Worm (Caenorhabditis elegans): ENCODE data around the gene F53C3.6.

Gene F53C3.6

DNA sequence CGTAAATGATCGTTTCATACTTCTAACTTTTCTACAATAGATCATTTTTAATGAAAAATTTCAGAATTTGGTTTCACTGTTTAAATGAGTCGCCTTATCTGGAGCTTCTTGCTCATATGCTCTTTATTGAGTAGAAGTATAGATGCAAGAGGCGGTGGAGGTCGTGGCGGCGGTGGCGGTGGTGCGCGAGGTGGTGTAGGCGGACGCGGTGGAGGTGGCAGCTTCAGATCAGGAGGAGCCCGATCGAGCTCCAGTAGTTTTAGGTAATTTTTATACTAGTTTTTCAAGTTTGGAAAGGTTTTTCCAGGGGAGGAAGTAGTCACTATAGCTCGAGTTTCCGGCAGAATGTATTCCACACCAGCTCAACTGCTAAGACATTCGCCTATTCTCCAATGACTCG, 4.9 kb downstream of the F53C3.6 start, which contains the start of gene F53C3.3:
TSS of gene F53C3.3 (plus strand) at position 59 of the 400 bp plus-strand sequence.
- peak; percentile 52; the same call in 1 of the 2 replicates for TF ChIP-seq egrh-3 (GFP tag; IDR thresholded peaks at IDR 0.05)
- TF ChIP-seq egl-18 (GFP tag; IDR thresholded peaks at IDR 0.05): no peak

DNA sequence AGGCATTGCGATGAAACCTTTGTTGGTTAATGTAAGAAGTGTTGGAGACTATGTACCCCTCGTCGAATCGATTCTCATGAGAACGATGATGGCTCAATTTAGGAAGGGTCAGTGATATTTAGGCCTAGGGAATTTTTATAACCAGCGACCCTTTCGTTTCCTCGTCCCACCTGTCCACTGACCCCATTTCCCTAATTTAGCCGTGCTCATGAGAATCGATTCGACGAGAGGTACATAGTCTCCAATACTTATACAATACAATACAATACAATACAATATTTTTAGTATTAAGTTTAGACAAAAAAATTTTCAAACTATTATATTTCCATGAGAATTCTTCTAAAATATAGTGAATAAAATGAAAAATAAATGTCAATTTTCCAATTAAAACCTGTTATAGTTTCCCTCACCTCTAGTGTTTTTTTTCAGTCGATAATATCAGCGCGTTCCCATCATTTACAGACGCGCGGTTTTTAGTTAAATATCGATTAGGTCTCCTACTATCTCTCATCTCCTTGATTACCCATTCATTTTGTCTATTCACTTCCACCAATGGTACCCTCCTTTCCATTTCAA, 8.8 kb downstream of the F53C3.6 start, which contains the start of the genes F53C3.11 and fbxb-103:
TSS of gene F53C3.11 (minus strand) at position 101 of the 576 bp plus-strand sequence.
TSS of gene fbxb-103 (plus strand) at position 526 of the 576 bp plus-strand sequence.
- TF ChIP-seq tbx-9 (tag; optimal IDR thresholded peaks at IDR 0.05; ENCODE audit: borderline replicate concordance): no peak
- no peak for TF ChIP-seq nfyb-1 (GFP tag; IDR thresholded peaks at IDR 0.05)
- no peak for TF ChIP-seq C06A6.2 (GFP tag; conservative IDR thresholded peaks at IDR 0.05)
- TF ChIP-seq zim-3 (tag; optimal IDR thresholded peaks at IDR 0.05): no peak
- no peak for TF ChIP-seq nhr-27 (tag; optimal IDR thresholded peaks at IDR 0.05)
- TF ChIP-seq Y53F4B.3 (GFP tag; IDR thresholded peaks at IDR 0.05): no peak
- no peak for TF ChIP-seq ztf-26 (tag; optimal IDR thresholded peaks at IDR 0.05)
- no peak for TF ChIP-seq F57C9.4 (tag; optimal IDR thresholded peaks at IDR 0.05)
- no peak for TF ChIP-seq hlh-26 (GFP tag; conservative IDR thresholded peaks at IDR 0.05)
- no peak for TF ChIP-seq K11D2.4 (GFP tag; IDR thresholded peaks at IDR 0.05)
- TF ChIP-seq ceh-27 (GFP tag; optimal IDR thresholded peaks at IDR 0.05): no peak
- no peak for TF ChIP-seq F39B2.1 (GFP tag; IDR thresholded peaks at IDR 0.05)

DNA sequence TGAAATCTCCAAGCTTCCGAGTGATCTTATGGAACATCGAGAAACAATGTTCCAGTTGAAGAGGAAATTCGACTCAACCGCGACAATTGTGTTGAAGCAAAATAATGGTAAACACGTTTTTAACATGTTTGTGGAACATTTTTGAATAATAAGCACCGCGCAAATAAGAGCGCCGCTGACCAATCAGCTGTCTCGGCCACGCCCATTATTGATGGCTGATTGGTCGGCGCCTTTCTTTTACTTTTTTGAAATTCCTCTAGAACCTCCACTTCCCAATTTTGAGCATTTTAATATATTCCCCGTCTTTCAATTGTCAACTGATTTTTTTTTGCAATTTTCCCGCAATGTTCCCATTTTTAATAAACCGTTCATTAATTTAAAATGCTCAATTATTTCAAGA, 10.2 kb downstream of the F53C3.6 start:
- 0 out of 2 replicates have a peak, but pooled peaks have one; percentile 54 for TF ChIP-seq nfyb-1 (GFP tag; IDR thresholded peaks at IDR 0.05)
- TF ChIP-seq mxl-1 (tag; optimal IDR thresholded peaks at IDR 0.05): no peak

- TF ChIP-seq F57C9.4 (tag; optimal IDR thresholded peaks at IDR 0.05) (no peak), hmg-20 (GFP tag; IDR thresholded peaks at IDR 0.05) (no peak), ceh-79 (tag; optimal IDR thresholded peaks at IDR 0.05) (no peak), ztf-25 (GFP tag; IDR thresholded peaks at IDR 0.05) (no peak), aptf-2 (GFP tag; conservative IDR thresholded peaks at IDR 0.05) (no peak), egl-18 (GFP tag; IDR thresholded peaks at IDR 0.05) (no peak), dpff-1 (tag; optimal IDR thresholded peaks at IDR 0.05) (no peak), ztf-18 (tag; optimal IDR thresholded peaks at IDR 0.05) (no peak), him-1 (tag; optimal IDR thresholded peaks at IDR 0.05) (no peak), tbp1 (GFP tag; optimal IDR thresholded peaks at IDR 0.05) (no peak)
These were observed 11.4 kb downstream of the F53C3.6 start for ce11 chrII:3909301-3909700.

DNA sequence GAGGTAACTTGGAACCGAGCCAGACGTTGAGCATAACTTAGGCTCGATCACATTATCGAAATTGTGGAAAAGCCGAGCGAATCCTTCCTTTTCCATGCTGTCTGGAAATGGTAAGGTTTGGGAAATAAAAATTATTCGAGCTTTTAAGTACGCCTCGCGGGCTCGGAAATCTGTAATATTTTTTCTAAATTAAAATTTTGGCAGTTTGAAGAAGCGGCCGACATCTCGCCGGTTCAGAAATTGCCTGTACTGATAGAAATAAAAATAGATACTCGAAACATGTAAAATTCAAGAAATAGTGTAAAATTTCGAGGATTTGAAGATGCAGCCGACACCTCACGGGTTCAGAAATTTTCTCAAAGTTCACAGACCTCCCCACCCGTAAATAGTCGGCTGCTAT, 12.8 kb downstream of the F53C3.6 start, which contains the start of gene bcmo-2:
TSS of gene bcmo-2 (minus strand) at position 101 of the 400 bp plus-strand sequence.
- TF ChIP-seq dox-1 (GFP tag; IDR thresholded peaks at IDR 0.05): no peak
- TF ChIP-seq egl-44 (GFP tag; IDR thresholded peaks at IDR 0.05): no peak
- TF ChIP-seq unc-62 (GFP tag; optimal IDR thresholded peaks at IDR 0.05): no peak
- no peak for TF ChIP-seq ztf-22 (GFP tag; optimal IDR thresholded peaks at IDR 0.05)
- no peak for TF ChIP-seq somi-1 (GFP tag; optimal IDR thresholded peaks at IDR 0.05)
- no peak for TF ChIP-seq snpc-4 (GFP tag; optimal IDR thresholded peaks at IDR 0.05)
- peak in 2 of 4 experiments; percentile 1 to 35 for TF ChIP-seq snpc-4 (tag; optimal IDR thresholded peaks at IDR 0.05)

- no peak for TF ChIP-seq nfya-2 (GFP tag; IDR thresholded peaks at IDR 0.05)
- TF ChIP-seq F39B2.1 (GFP tag; IDR thresholded peaks at IDR 0.05): no peak
- TF ChIP-seq nfyb-1 (GFP tag; IDR thresholded peaks at IDR 0.05): peak; percentile 71; the same call in 1 of the 2 replicates
- TF ChIP-seq F37B4.10 (GFP tag; IDR thresholded peaks at IDR 0.05): no peak
- TF ChIP-seq nhr-80 (tag; optimal IDR thresholded peaks at IDR 0.05): peak; percentile 87
- no peak for TF ChIP-seq F52B5.7 (tag; optimal IDR thresholded peaks at IDR 0.05)
- no peak for TF ChIP-seq cebp-1 (GFP tag; IDR thresholded peaks at IDR 0.05)
- peak; percentile 55 for TF ChIP-seq cebp-1 (tag; optimal IDR thresholded peaks at IDR 0.05)
- TF ChIP-seq mxl-1 (tag; optimal IDR thresholded peaks at IDR 0.05): no peak
- TF ChIP-seq C06A6.2 (GFP tag; conservative IDR thresholded peaks at IDR 0.05): no peak
- TF ChIP-seq K12H6.12 (tag; optimal IDR thresholded peaks at IDR 0.05): no peak
- no peak for TF ChIP-seq xnd-1 (tag; optimal IDR thresholded peaks at IDR 0.05)
- TF ChIP-seq madf-3 (GFP tag; IDR thresholded peaks at IDR 0.05): no peak
- no peak for TF ChIP-seq lin-26 (GFP tag; IDR thresholded peaks at IDR 0.05)
- TF ChIP-seq hmg-1.2 (GFP tag; IDR thresholded peaks at IDR 0.05): peak; percentile 43; the same call in 1 of the 2 replicates
These were observed 13.3 kb downstream of the F53C3.6 start for ce11 chrII:3911284-3911683.
